Worm (Caenorhabditis elegans) whole organism, L2 larva: Measurements from ENCODE around the gene cyp-44A1.

Experiments
- C34F6.9 ChIP-seq: fragments of 150-350 bp; optimal IDR thresholded peaks from 2 replicates; lab custom pipeline; 2014; ENCODE audit warnings: missing biosample characterization, missing genetic modification characterization
- F13H6.1 ChIP-seq: sonication (generic microtip); optimal IDR thresholded peaks from 2 replicates; lab custom pipeline; 2016; ENCODE audit warnings: missing genetic modification characterization, missing compliant biosample characterization
- R02D3.7 ChIP-seq: fragments of 150-350 bp; optimal IDR thresholded peaks from 2 replicates; lab custom pipeline; 2014; ENCODE audit warnings: missing biosample characterization, missing genetic modification characterization
- Y55F3AM.14 ChIP-seq: fragments of 200-800 bp; sonication (Bioruptor generic); optimal IDR thresholded peaks from 2 replicates; lab custom pipeline; 2018; ENCODE audit warnings: mild to moderate bottlenecking, missing genetic modification characterization, missing compliant biosample characterization
- ZK546.5 ChIP-seq: sonication (generic microtip); optimal IDR thresholded peaks from 2 replicates; lab custom pipeline; 2017; ENCODE audit warnings: missing biosample characterization, missing genetic modification characterization
- alr-1 ChIP-seq: fragments of 150-350 bp; optimal IDR thresholded peaks from 2 replicates; lab custom pipeline; 2014; ENCODE audit warnings: missing biosample characterization, missing genetic modification characterization
- aly-2 ChIP-seq: fragments of 150-350 bp; optimal IDR thresholded peaks from 2 replicates; lab custom pipeline; 2014; ENCODE audit warnings: missing biosample characterization, missing genetic modification characterization
- ama-1 ChIP-seq: fragments of 150-350 bp; optimal IDR thresholded peaks from 2 replicates; lab custom pipeline; 2018; ENCODE audit warnings: inconsistent platforms
- blmp-1 ChIP-seq: sonication (generic microtip); optimal IDR thresholded peaks from 2 replicates; lab custom pipeline; 2017; ENCODE audit warnings: missing genetic modification characterization, mild to moderate bottlenecking, missing compliant biosample characterization, antibody characterized with exemption, moderate library complexity; ENCODE audit not compliant: insufficient read depth
- ceh-82 ChIP-seq: fragments of 150-350 bp; optimal IDR thresholded peaks from 2 replicates; lab custom pipeline; 2014; ENCODE audit warnings: missing biosample characterization, missing genetic modification characterization
- crh-2 ChIP-seq: sonication (generic microtip); optimal IDR thresholded peaks from 2 replicates; lab custom pipeline; 2017; ENCODE audit warnings: missing biosample characterization, missing genetic modification characterization
- dmd-4 ChIP-seq: sonication (generic microtip); optimal IDR thresholded peaks from 2 replicates; lab custom pipeline; 2017; ENCODE audit warnings: missing biosample characterization, missing genetic modification characterization
- egl-27 ChIP-seq: sonication (generic microtip); optimal IDR thresholded peaks from 3 replicates; lab custom pipeline; 2017; ENCODE audit warnings: missing biosample characterization, missing genetic modification reagents, missing genetic modification characterization
- fos-1 ChIP-seq: fragments of 150-350 bp; optimal IDR thresholded peaks from 2 replicates; lab custom pipeline; 2014; ENCODE audit warnings: missing biosample characterization, missing genetic modification characterization
- gmeb-1 ChIP-seq: fragments of 150-350 bp; optimal IDR thresholded peaks from 2 replicates; lab custom pipeline; 2014; ENCODE audit warnings: missing biosample characterization, missing genetic modification characterization
- lin-11 ChIP-seq: fragments of 150-350 bp; sonication (generic microtip); optimal IDR thresholded peaks from 2 replicates; lab custom pipeline; 2014; ENCODE audit warnings: missing biosample characterization, missing genetic modification characterization, inconsistent platforms, mixed read lengths
- lin-13 ChIP-seq: fragments of 150-350 bp; optimal IDR thresholded peaks from 2 replicates; lab custom pipeline; 2014; ENCODE audit warnings: missing biosample characterization, missing genetic modification reagents, missing genetic modification characterization
- lsy-2 ChIP-seq, 2 experiments: fragments of 150-350 bp in 1 of 2; sonication (generic microtip) in 1 of 2; optimal IDR thresholded peaks; 2 replicates each; lab custom pipeline; 2014 to 2017; ENCODE audit warnings: missing biosample characterization in 2 of 2, missing genetic modification characterization in 2 of 2
- mab-5 ChIP-seq: fragments of 150-350 bp; optimal IDR thresholded peaks from 2 replicates; lab custom pipeline; 2014; ENCODE audit warnings: missing biosample characterization, missing genetic modification characterization
- nhr-10 ChIP-seq: sonication (generic microtip); optimal IDR thresholded peaks from 2 replicates; lab custom pipeline; 2017; ENCODE audit warnings: missing biosample characterization, missing genetic modification characterization
- nhr-11 ChIP-seq: fragments of 150-350 bp; optimal IDR thresholded peaks from 2 replicates; lab custom pipeline; 2014; ENCODE audit warnings: missing biosample characterization, missing genetic modification characterization
- nhr-129 ChIP-seq: fragments of 150-350 bp; optimal IDR thresholded peaks from 2 replicates; lab custom pipeline; 2014; ENCODE audit warnings: missing biosample characterization, missing genetic modification characterization
- nhr-21 ChIP-seq: fragments of 150-350 bp; optimal IDR thresholded peaks from 2 replicates; lab custom pipeline; 2014; ENCODE audit warnings: missing biosample characterization, missing genetic modification characterization
- nhr-237 ChIP-seq: fragments of 150-350 bp; optimal IDR thresholded peaks from 2 replicates; lab custom pipeline; 2014; ENCODE audit warnings: missing biosample characterization, missing genetic modification characterization
- nhr-6 ChIP-seq: fragments of 150-350 bp; optimal IDR thresholded peaks from 2 replicates; lab custom pipeline; 2014; ENCODE audit warnings: missing biosample characterization, missing genetic modification characterization
- nhr-77 ChIP-seq: fragments of 150-350 bp; optimal IDR thresholded peaks from 2 replicates; lab custom pipeline; 2014; ENCODE audit warnings: missing biosample characterization, missing genetic modification characterization
- peb-1 ChIP-seq: fragments of 150-350 bp; optimal IDR thresholded peaks from 2 replicates; lab custom pipeline; 2014; ENCODE audit warnings: missing biosample characterization, missing genetic modification characterization
- sem-4 ChIP-seq: fragments of 150-350 bp; optimal IDR thresholded peaks from 2 replicates; lab custom pipeline; 2014; ENCODE audit warnings: missing biosample characterization, missing genetic modification reagents, missing genetic modification characterization
- skn-1 ChIP-seq: sonication (generic microtip); optimal IDR thresholded peaks from 2 replicates; lab custom pipeline; 2017; ENCODE audit warnings: missing biosample characterization, missing genetic modification characterization
- sma-3 ChIP-seq: sonication (generic microtip); optimal IDR thresholded peaks from 2 replicates; lab custom pipeline; 2016; ENCODE audit warnings: missing genetic modification reagents, missing genetic modification characterization, missing compliant biosample characterization
- sma-9 ChIP-seq, 2 experiments: fragments of 150-350 bp in 1 of 2; sonication (generic microtip) in 1 of 2; optimal IDR thresholded peaks; 2 replicates each; lab custom pipeline; 2014 to 2016; ENCODE audit warnings: missing genetic modification characterization in 2 of 2, mild to moderate bottlenecking in 1 of 2, missing biosample characterization in 1 of 2, missing compliant biosample characterization in 1 of 2, missing genetic modification reagents in 1 of 2, moderate library complexity in 1 of 2
- snpc-4 ChIP-seq: fragments of 150-350 bp; optimal IDR thresholded peaks from 2 replicates; lab custom pipeline; 2014; ENCODE audit warnings: missing biosample characterization, missing genetic modification characterization
- unc-39 ChIP-seq: fragments of 150-350 bp; optimal IDR thresholded peaks from 2 replicates; lab custom pipeline; 2014; ENCODE audit warnings: missing biosample characterization, missing genetic modification characterization
- unc-62 ChIP-seq: fragments of 150-350 bp; optimal IDR thresholded peaks from 2 replicates; lab custom pipeline; 2014; ENCODE audit warnings: missing biosample characterization, missing genetic modification reagents, missing genetic modification characterization
- zag-1 ChIP-seq: fragments of 150-350 bp; optimal IDR thresholded peaks from 2 replicates; lab custom pipeline; 2014; ENCODE audit warnings: missing biosample characterization, missing genetic modification characterization
- ztf-1 ChIP-seq: fragments of 200-800 bp; sonication (Bioruptor generic); conservative IDR thresholded peaks from 2 replicates; pipeline ENCODE4 v1.3.6; 2022; ENCODE audit warnings: missing genetic modification characterization, missing compliant biosample characterization

The cyp-44A1 gene

DNA sequence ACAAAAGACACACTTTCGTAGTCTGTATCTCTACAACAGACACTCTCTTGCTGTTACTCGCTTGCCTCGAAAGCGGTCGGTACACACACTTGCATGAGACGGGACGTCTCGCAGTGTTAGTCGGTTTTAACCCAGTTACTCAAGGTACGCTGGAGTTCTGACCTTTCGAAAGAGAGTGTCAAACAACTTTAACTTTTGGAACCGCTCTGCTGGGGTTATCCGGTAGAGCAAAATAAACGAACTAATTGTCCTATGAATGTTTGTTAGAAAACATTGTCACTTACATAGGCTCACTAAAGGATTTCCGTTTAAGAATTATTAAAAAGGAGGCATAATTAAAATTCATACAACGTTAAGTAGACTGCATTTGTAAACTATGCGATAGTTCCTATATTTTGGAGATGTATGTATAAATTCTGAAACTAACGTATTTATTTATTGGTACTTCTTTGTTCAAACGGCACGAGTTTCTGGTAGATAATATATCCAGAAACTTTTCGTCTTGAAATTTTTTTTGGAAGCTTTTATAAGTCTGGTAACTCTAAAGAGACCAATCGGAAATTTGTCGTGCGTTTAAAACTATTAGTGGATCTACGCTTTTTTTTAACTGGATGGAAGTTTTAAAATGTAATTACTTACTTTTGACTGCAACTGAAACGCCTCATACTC, 39.8 kb downstream of the cyp-44A1 start (continued):
- peak; percentile 59 for TF ChIP-seq peb-1 (tag; lab: Kevin White, UChicago)
- TF ChIP-seq ceh-82 (tag; lab: Kevin White, UChicago): peak; percentile 87
- TF ChIP-seq unc-62 (GFP tag; lab: Kevin White, UChicago): peak; percentile 86
- TF ChIP-seq sem-4 (tag; lab: Kevin White, UChicago): peak; percentile 98
- peak; percentile 98 for TF ChIP-seq F13H6.1 (tag; lab: Kevin White, UChicago)

DNA sequence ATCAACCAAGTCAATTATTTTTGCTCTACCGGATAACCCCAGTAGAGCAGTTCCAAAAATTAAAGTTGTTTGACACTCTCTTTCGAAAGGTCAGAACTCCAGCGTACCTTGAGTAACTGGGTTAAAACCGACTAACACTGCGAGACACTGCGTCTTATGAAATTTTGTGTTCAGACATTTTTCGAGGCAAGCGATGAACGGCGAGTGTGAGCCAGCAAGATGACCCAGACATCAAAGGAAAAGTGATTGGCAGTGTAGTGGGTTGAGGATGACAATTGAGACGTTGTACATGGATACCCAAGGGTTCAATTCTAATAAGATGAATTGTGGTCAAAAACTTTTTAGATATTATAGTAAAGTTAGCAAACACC, 40.3 kb downstream of the cyp-44A1 start:
- TF ChIP-seq dmd-4 (tag; lab: Kevin White, UChicago) (no peak), nhr-10 (tag; lab: Kevin White, UChicago) (peak; percentile 15), lsy-2 (tag; optimal IDR thresholded peaks at IDR 0.05; lab: Kevin White, UChicago) (peak in 1 of 2 experiments; percentile 73), sma-9 (GFP tag; optimal IDR thresholded peaks at IDR 0.05; lab: Kevin White, UChicago) (peak; percentile 76), sma-9 (tag; optimal IDR thresholded peaks at IDR 0.05; lab: Kevin White, UChicago) (no peak), F13H6.1 (tag; lab: Kevin White, UChicago) (no peak), nhr-237 (tag; lab: Kevin White, UChicago) (no peak), lin-13 (GFP tag; lab: Kevin White, UChicago) (peak; percentile 27), nhr-6 (peak; percentile 16), egl-27 (tag; lab: Kevin White, UChicago) (no peak), crh-2 (peak; percentile 60), ama-1 (lab: Kevin White, UChicago) (peak; percentile 93), fos-1 (tag; lab: Kevin White, UChicago) (peak; percentile 11), sem-4 (tag; lab: Kevin White, UChicago) (no peak), mab-5 (no peak), snpc-4 (tag; lab: Kevin White, UChicago) (peak; percentile 98), ztf-1 (GFP tag; lab: Robert Waterston, UW) (no peak), aly-2 (tag; lab: Kevin White, UChicago) (no peak), nhr-77 (tag; lab: Kevin White, UChicago) (peak; percentile 6), sma-3 (GFP tag; lab: Kevin White, UChicago) (peak; percentile 66), nhr-129 (tag; lab: Kevin White, UChicago) (peak; percentile 89), gmeb-1 (tag; lab: Kevin White, UChicago) (peak; percentile 66), nhr-21 (tag; lab: Kevin White, UChicago) (peak; percentile 85), R02D3.7 (tag; lab: Kevin White, UChicago) (no peak), zag-1 (tag; lab: Kevin White, UChicago) (no peak)

DNA sequence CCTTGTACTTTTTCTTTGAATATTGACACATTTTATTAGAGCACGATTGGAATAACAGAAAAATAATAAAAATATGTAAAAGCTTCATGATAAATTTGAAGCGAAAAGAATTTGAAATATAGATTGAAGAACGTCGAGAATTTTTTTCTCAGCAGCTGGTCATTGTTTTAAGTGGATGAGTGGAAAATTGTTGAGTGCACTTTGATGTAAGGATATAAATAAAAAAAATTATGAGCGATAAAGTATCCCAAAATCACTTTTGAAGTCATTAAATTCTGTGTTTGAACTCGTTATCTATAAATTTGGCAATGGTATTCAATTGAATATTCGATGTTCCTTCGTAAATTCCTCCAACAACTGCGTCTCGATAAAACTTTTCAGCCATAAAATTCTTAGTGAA, 40.9 kb downstream of the cyp-44A1 start, which contains the start of gene ins-13:
ins-13 (minus strand) TSS at position 101 of the 400 bp plus-strand sequence.
- TF ChIP-seq ama-1 (lab: Kevin White, UChicago): no peak

DNA sequence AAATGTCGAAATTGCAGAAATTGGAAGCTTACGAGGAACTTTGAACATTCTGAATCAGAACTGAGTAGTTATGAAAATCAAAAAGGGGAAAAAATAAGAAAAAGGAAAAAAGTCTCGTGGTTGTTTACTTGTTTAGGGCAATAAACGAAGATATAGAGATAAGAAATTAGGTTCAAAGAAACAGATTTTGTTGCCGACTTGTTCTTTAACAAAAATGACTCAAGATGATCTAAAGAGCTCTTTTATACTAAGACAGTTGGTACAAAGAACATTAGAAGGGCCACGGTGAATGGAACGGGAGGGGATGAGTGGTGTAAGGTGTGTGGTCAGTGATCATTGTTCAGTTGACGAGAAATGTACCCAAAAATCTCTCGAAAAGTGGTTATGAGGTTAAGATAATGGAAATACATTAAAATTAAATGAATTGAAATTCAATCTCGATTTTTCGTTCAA, 43.6 kb downstream of the cyp-44A1 start, which contains the start of gene acdh-2:
acdh-2 (minus strand) TSS at position 51 of the 453 bp plus-strand sequence.
- no peak for TF ChIP-seq dmd-4 (tag; lab: Kevin White, UChicago)

DNA sequence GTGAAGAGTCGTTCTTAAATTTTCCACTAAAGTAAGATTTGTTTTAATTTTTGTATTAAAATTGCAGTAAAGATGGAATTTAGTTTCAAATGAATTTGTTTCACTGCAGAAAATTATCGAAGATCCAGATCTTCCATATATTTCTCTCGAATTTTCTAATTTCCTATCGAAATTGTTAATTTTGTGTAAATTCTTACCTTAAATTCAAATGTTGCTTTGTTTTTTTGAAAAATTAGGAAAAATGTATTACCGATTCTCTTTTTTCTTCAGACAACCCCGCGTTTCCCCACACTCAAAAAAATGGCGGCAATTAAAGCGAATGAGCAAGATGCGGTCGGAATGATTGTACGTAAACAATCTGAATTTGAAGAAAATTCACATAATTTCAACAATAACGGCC, 45.9 kb downstream of the cyp-44A1 start, which contains the start of gene C17C3.6:
C17C3.6 (plus strand) TSS at position 301 of the 400 bp plus-strand sequence.
- TF ChIP-seq nhr-77 (tag; lab: Kevin White, UChicago) (no peak), blmp-1 (no peak), Y55F3AM.14 (GFP tag; lab: Kevin White, UChicago) (no peak), sem-4 (tag; lab: Kevin White, UChicago) (no peak), sma-9 (GFP tag; optimal IDR thresholded peaks at IDR 0.05; lab: Kevin White, UChicago) (no peak), sma-9 (tag; optimal IDR thresholded peaks at IDR 0.05; lab: Kevin White, UChicago) (no peak), skn-1 (no peak), gmeb-1 (tag; lab: Kevin White, UChicago) (no peak), lin-11 (no peak), ama-1 (lab: Kevin White, UChicago) (no peak), alr-1 (tag; lab: Kevin White, UChicago) (no peak), peb-1 (tag; lab: Kevin White, UChicago) (no peak), unc-39 (no peak), C34F6.9 (tag; lab: Kevin White, UChicago) (no peak), nhr-11 (no peak), ZK546.5 (tag; lab: Kevin White, UChicago) (no peak)
- TF ChIP-seq, all 48 proteins: peak for 0
